Worm (Caenorhabditis elegans) whole organism, young adult: ENCODE data around the gene Y69A2AR.22.
A peak's percentile ranks its signal among the peaks of the same experiment; 100 is the strongest.

Experiments used
- B0035.1 ChIP-seq: sonication (generic microtip); optimal IDR thresholded peaks from 2 replicates; lab custom pipeline; 2016; ENCODE audit warnings: missing genetic modification characterization, mild to moderate bottlenecking, missing compliant biosample characterization, missing genotype, missing genetic modification reagents
- D2030.7 ChIP-seq: fragments of 200-800 bp; sonication (Bioruptor generic); IDR thresholded peaks from 2 replicates; pipeline ENCODE4 v1.3.6; 2022; ENCODE audit warnings: missing genetic modification reagents, missing genetic modification characterization, missing compliant biosample characterization
- F23B12.7 ChIP-seq: sonication (generic microtip); optimal IDR thresholded peaks from 2 replicates; lab custom pipeline; 2017; ENCODE audit warnings: missing genetic modification characterization, mild to moderate bottlenecking, missing compliant biosample characterization, antibody characterized with exemption, moderate library complexity; ENCODE audit not compliant: insufficient read depth
- F33H1.4 ChIP-seq: fragments of 200-800 bp; sonication (Bioruptor generic); IDR thresholded peaks from 2 replicates; pipeline ENCODE4 v1.3.6; 2022; ENCODE audit warnings: missing genetic modification reagents, missing genetic modification characterization, missing compliant biosample characterization
- F37B4.10 ChIP-seq: fragments of 200-800 bp; sonication (Bioruptor generic); IDR thresholded peaks from 2 replicates; pipeline ENCODE4 v1.3.6; 2022; ENCODE audit warnings: missing genetic modification characterization, missing compliant biosample characterization
- F49E8.2 ChIP-seq: sonication (generic microtip); optimal IDR thresholded peaks from 3 replicates; lab custom pipeline; 2017; ENCODE audit warnings: missing genetic modification characterization, mild to moderate bottlenecking, missing compliant biosample characterization, antibody characterized with exemption, moderate library complexity; ENCODE audit not compliant: insufficient read depth
- F57A8.1 ChIP-seq: fragments of 200-800 bp; sonication (Bioruptor generic); optimal IDR thresholded peaks from 2 replicates; lab custom pipeline; 2018; ENCODE audit warnings: mild to moderate bottlenecking, missing genetic modification characterization, moderate library complexity, missing compliant biosample characterization
- Y67H2A.10 ChIP-seq: fragments of 200-800 bp; sonication (Bioruptor generic); conservative IDR thresholded peaks from 2 replicates; pipeline ENCODE4 v1.3.6; 2022; ENCODE audit warnings: missing genetic modification reagents, missing genetic modification characterization, missing compliant biosample characterization
- ama-1 ChIP-seq, 3 experiments: fragments of 150-350 bp in 1 of 3; sonication (generic microtip) in 2 of 3; optimal IDR thresholded peaks; 2 replicates each; lab custom pipeline; 2014 to 2018; ENCODE audit warnings: missing biosample characterization in 2 of 3, missing genetic modification characterization in 2 of 3, missing genetic modification reagents in 2 of 3
- aptf-2 ChIP-seq: fragments of 200-800 bp; sonication (Bioruptor generic); conservative IDR thresholded peaks from 2 replicates; pipeline ENCODE4 v1.3.6; 2022; ENCODE audit warnings: missing genetic modification reagents, missing genetic modification characterization, missing compliant biosample characterization
- atf-7 ChIP-seq: sonication (generic microtip); optimal IDR thresholded peaks from 2 replicates; lab custom pipeline; 2017; ENCODE audit warnings: mild to moderate bottlenecking, missing genetic modification characterization, missing compliant biosample characterization
- attf-3 ChIP-seq: fragments of 200-800 bp; sonication (Bioruptor generic); conservative IDR thresholded peaks from 2 replicates; pipeline ENCODE4 v1.3.6; 2022; ENCODE audit warnings: missing genetic modification reagents, missing genetic modification characterization, missing compliant biosample characterization
- attf-5 ChIP-seq: fragments of 200-800 bp; sonication (Bioruptor generic); optimal IDR thresholded peaks from 2 replicates; lab custom pipeline; 2018; ENCODE audit warnings: mild to moderate bottlenecking, missing genetic modification characterization, missing compliant biosample characterization
- cebp-2 ChIP-seq: fragments of 200-800 bp; sonication (Bioruptor generic); IDR thresholded peaks from 2 replicates; pipeline ENCODE4 v1.3.6; 2022; ENCODE audit warnings: missing genetic modification characterization, missing compliant biosample characterization
- ceh-100 ChIP-seq: fragments of 200-800 bp; sonication (Bioruptor generic); IDR thresholded peaks from 2 replicates; pipeline ENCODE4 v1.3.6; 2022; ENCODE audit warnings: missing genetic modification reagents, missing genetic modification characterization, missing compliant biosample characterization
- ceh-27 ChIP-seq: fragments of 200-800 bp; sonication (Bioruptor generic); optimal IDR thresholded peaks from 2 replicates; lab custom pipeline; 2018; ENCODE audit warnings: mild to moderate bottlenecking, missing genetic modification characterization, moderate library complexity, missing compliant biosample characterization
- ceh-40 ChIP-seq: fragments of 200-800 bp; sonication (Bioruptor generic); IDR thresholded peaks from 2 replicates; pipeline ENCODE4 v1.3.6; 2022; ENCODE audit warnings: missing genetic modification characterization, missing compliant biosample characterization
- ceh-79 ChIP-seq: sonication (generic microtip); optimal IDR thresholded peaks from 2 replicates; lab custom pipeline; 2017; ENCODE audit warnings: mild to moderate bottlenecking, missing genetic modification characterization, missing compliant biosample characterization
- chd-7 ChIP-seq: sonication (generic microtip); optimal IDR thresholded peaks from 2 replicates; lab custom pipeline; 2016; ENCODE audit warnings: mild to moderate bottlenecking, missing genetic modification characterization, moderate library complexity, missing compliant biosample characterization
- egrh-3 ChIP-seq: fragments of 200-800 bp; sonication (Bioruptor generic); IDR thresholded peaks from 2 replicates; pipeline ENCODE4 v1.3.6; 2022; ENCODE audit warnings: missing genetic modification reagents, missing genetic modification characterization, missing compliant biosample characterization
- hlh-12 ChIP-seq: sonication (generic microtip); optimal IDR thresholded peaks from 2 replicates; lab custom pipeline; 2016; ENCODE audit warnings: missing genetic modification characterization, missing compliant biosample characterization
- hlh-26 ChIP-seq: fragments of 200-800 bp; sonication (Bioruptor generic); conservative IDR thresholded peaks from 2 replicates; pipeline ENCODE4 v1.3.6; 2022; ENCODE audit warnings: missing genetic modification reagents, missing genetic modification characterization, missing compliant biosample characterization
- lag-1 ChIP-seq: fragments of 200-800 bp; sonication (Bioruptor generic); IDR thresholded peaks from 2 replicates; pipeline ENCODE4 v1.3.6; 2022; ENCODE audit warnings: missing genetic modification reagents, missing genetic modification characterization, missing compliant biosample characterization
- lin-54 ChIP-seq: fragments of 200-800 bp; sonication (Bioruptor generic); optimal IDR thresholded peaks from 2 replicates; lab custom pipeline; 2018; ENCODE audit warnings: mild to moderate bottlenecking, missing genetic modification characterization, missing compliant biosample characterization
- lir-1 ChIP-seq: fragments of 200-800 bp; sonication (Bioruptor generic); conservative IDR thresholded peaks from 2 replicates; pipeline ENCODE4 v1.3.6; 2022; ENCODE audit warnings: missing genetic modification reagents, missing genetic modification characterization, missing compliant biosample characterization
- lsy-27 ChIP-seq: sonication (generic microtip); optimal IDR thresholded peaks from 2 replicates; lab custom pipeline; 2017; ENCODE audit warnings: missing genetic modification characterization, mild to moderate bottlenecking, missing compliant biosample characterization, antibody characterized with exemption, missing genotype, borderline replicate concordance; ENCODE audit not compliant: insufficient read depth
- madf-8 ChIP-seq: fragments of 200-800 bp; sonication (Bioruptor generic); conservative IDR thresholded peaks from 2 replicates; pipeline ENCODE4 v1.3.6; 2022; ENCODE audit warnings: missing genetic modification reagents, missing genetic modification characterization, missing compliant biosample characterization
- mel-28 ChIP-seq: sonication (generic microtip); optimal IDR thresholded peaks from 2 replicates; lab custom pipeline; 2016; ENCODE audit warnings: borderline replicate concordance, mild to moderate bottlenecking, missing genetic modification characterization, missing compliant biosample characterization
- nfyb-1 ChIP-seq: fragments of 200-800 bp; sonication (Bioruptor generic); IDR thresholded peaks from 2 replicates; pipeline ENCODE4 v1.3.6; 2022; ENCODE audit warnings: missing genetic modification reagents, missing genetic modification characterization, missing compliant biosample characterization
- nhr-120 ChIP-seq: fragments of 200-800 bp; sonication (Bioruptor generic); IDR thresholded peaks from 2 replicates; pipeline ENCODE4 v1.3.6; 2022; ENCODE audit warnings: missing genetic modification characterization, missing compliant biosample characterization
- nhr-80 ChIP-seq: sonication (generic microtip); optimal IDR thresholded peaks from 2 replicates; lab custom pipeline; 2016; ENCODE audit warnings: missing genetic modification characterization, missing compliant biosample characterization
- pbrm-1 ChIP-seq: fragments of 200-800 bp; sonication (Bioruptor generic); IDR thresholded peaks from 2 replicates; pipeline ENCODE4 v1.3.6; 2022; ENCODE audit warnings: missing genetic modification reagents, missing genetic modification characterization, missing compliant biosample characterization
- pha-4 ChIP-seq: fragments of 150-350 bp; sonication (generic microtip); optimal IDR thresholded peaks from 2 replicates; lab custom pipeline; 2014; ENCODE audit warnings: missing biosample characterization, missing genetic modification reagents, missing genetic modification characterization
- repo-1 ChIP-seq: sonication (generic microtip); optimal IDR thresholded peaks from 2 replicates; lab custom pipeline; 2017; ENCODE audit warnings: mild to moderate bottlenecking, missing genetic modification characterization, missing compliant biosample characterization
- snpc-4 ChIP-seq, 5 experiments: fragments of 150-350 bp in 1 of 5; sonication (generic microtip) in 4 of 5; optimal IDR thresholded peaks; 2 replicates each; lab custom pipeline; 2014 to 2018; ENCODE audit warnings: missing genetic modification characterization in 5 of 5, missing biosample characterization in 3 of 5, antibody characterized with exemption in 2 of 5, mild to moderate bottlenecking in 2 of 5, missing compliant biosample characterization in 2 of 5, missing genotype in 2 of 5, moderate library complexity in 2 of 5, missing genetic modification reagents in 1 of 5
- tbx-9 ChIP-seq: sonication (generic microtip); optimal IDR thresholded peaks from 2 replicates; lab custom pipeline; 2016; ENCODE audit warnings: borderline replicate concordance, missing genetic modification characterization, inconsistent platforms, missing compliant biosample characterization
- tlf-1 ChIP-seq: fragments of 200-800 bp; sonication (Bioruptor generic); optimal IDR thresholded peaks from 2 replicates; lab custom pipeline; 2018; ENCODE audit warnings: mild to moderate bottlenecking, missing genetic modification characterization, missing compliant biosample characterization
- unc-130 ChIP-seq: sonication (generic microtip); optimal IDR thresholded peaks from 2 replicates; lab custom pipeline; 2016; ENCODE audit warnings: missing genetic modification reagents, missing genetic modification characterization, missing compliant biosample characterization
- xnd-1 ChIP-seq: sonication (generic microtip); optimal IDR thresholded peaks from 2 replicates; lab custom pipeline; 2016; ENCODE audit warnings: missing genotype, missing genetic modification reagents, missing genetic modification characterization, missing compliant biosample characterization
- zfh-2 ChIP-seq: fragments of 200-800 bp; sonication (Bioruptor generic); conservative IDR thresholded peaks from 2 replicates; pipeline ENCODE4 v1.3.6; 2022; ENCODE audit warnings: missing genetic modification reagents, missing genetic modification characterization, missing compliant biosample characterization
- zim-3 ChIP-seq: sonication (generic microtip); optimal IDR thresholded peaks from 2 replicates; lab custom pipeline; 2017; ENCODE audit warnings: mild to moderate bottlenecking, missing genetic modification characterization, moderate library complexity, missing compliant biosample characterization
- ztf-18 ChIP-seq: sonication (generic microtip); optimal IDR thresholded peaks from 2 replicates; lab custom pipeline; 2016; ENCODE audit warnings: missing genotype, mild to moderate bottlenecking, missing genetic modification characterization, missing compliant biosample characterization
- ztf-26 ChIP-seq: sonication (generic microtip); optimal IDR thresholded peaks from 2 replicates; lab custom pipeline; 2017; ENCODE audit warnings: missing genetic modification characterization, missing compliant biosample characterization
- ztf-28 ChIP-seq: fragments of 200-800 bp; sonication (Bioruptor generic); IDR thresholded peaks from 2 replicates; pipeline ENCODE4 v1.3.6; 2022; ENCODE audit warnings: missing genetic modification reagents, missing genetic modification characterization, missing compliant biosample characterization

Y69A2AR.22 gene

DNA sequence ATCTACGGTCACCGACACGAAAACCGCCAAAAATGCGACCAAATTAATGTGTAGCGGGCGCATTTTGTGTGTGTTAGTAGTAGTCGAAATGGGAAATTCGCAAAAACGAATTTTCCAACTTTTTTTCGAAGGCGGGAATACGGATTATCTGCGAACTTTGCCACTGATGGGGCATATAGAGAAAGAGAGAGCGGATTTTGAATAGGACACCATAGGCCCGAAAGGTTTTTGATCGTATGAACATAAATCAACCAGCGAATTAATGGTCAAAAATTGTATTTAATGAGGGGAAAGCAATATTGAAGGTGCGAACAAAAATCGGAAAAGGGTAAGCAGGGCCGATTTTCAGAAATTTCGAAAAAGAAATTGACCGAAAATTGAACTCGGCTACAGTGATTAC is at the start of gene Y69A2AR.22:
Gene Y69A2AR.22, minus strand, starts transcription at position 101 of the 400 bp plus-strand sequence.
- TF ChIP-seq nfyb-1 (GFP tag; lab: Robert Waterston, UW) (no peak), hlh-12 (tag; lab: Kevin White, UChicago) (no peak), ama-1 (optimal IDR thresholded peaks at IDR 0.05; lab: Kevin White, UChicago) (no peak), ama-1 (GFP tag; optimal IDR thresholded peaks at IDR 0.05; lab: Kevin White, UChicago) (no peak), ceh-100 (GFP tag; lab: Robert Waterston, UW) (no peak), attf-5 (GFP tag; lab: Kevin White, UChicago) (no peak), tbx-9 (tag; lab: Kevin White, UChicago) (no peak), xnd-1 (tag; lab: Kevin White, UChicago) (no peak), lsy-27 (tag; lab: Kevin White, UChicago) (no peak), chd-7 (no peak), aptf-2 (GFP tag; lab: Robert Waterston, UW) (no peak), F57A8.1 (no peak), ceh-40 (no peak), atf-7 (no peak), ztf-18 (tag; lab: Kevin White, UChicago) (no peak), snpc-4 (GFP tag; optimal IDR thresholded peaks at IDR 0.05; lab: Kevin White, UChicago) (no peak), snpc-4 (tag; optimal IDR thresholded peaks at IDR 0.05; lab: Kevin White, UChicago) (no peak), Y67H2A.10 (GFP tag; lab: Robert Waterston, UW) (no peak), hlh-26 (GFP tag; lab: Robert Waterston, UW) (no peak), pbrm-1 (GFP tag; lab: Robert Waterston, UW) (no peak), lir-1 (GFP tag; lab: Robert Waterston, UW) (no peak)

DNA sequence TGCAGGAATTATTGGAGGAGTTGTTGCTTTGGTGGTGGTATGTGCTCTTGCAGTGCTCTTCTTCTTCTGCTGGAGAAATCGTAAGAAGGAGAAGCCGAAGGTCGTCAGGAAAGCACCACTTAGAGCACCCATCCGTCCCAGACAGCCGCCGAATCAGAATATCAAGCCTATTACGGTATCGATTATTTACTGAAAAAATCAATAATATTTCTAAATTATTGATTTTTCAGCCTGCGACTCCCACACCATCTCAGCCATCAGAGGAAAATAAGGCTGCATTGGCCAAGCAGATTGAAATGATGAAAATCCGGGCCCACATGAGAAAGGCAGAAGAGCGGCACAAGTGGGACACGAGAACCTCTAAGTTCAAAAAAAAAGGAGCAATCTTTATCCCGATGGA is 48.5 kb upstream of the Y69A2AR.22 start:
- no peak for TF ChIP-seq repo-1 (tag; lab: Kevin White, UChicago)
- TF ChIP-seq xnd-1 (tag; lab: Kevin White, UChicago): no peak
- no peak for TF ChIP-seq D2030.7 (GFP tag; lab: Robert Waterston, UW)
- TF ChIP-seq F37B4.10 (GFP tag; lab: Robert Waterston, UW): no peak
- TF ChIP-seq F23B12.7: no peak
- no peak for TF ChIP-seq B0035.1
- no peak for TF ChIP-seq cebp-2
- no peak for TF ChIP-seq mel-28 (tag; lab: Kevin White, UChicago)
- TF ChIP-seq hlh-26 (GFP tag; lab: Robert Waterston, UW): no peak
- no peak for TF ChIP-seq ztf-18 (tag; lab: Kevin White, UChicago)
- TF ChIP-seq nhr-80: no peak
- TF ChIP-seq ceh-79 (tag; lab: Kevin White, UChicago): no peak
- no peak for TF ChIP-seq F33H1.4

DNA sequence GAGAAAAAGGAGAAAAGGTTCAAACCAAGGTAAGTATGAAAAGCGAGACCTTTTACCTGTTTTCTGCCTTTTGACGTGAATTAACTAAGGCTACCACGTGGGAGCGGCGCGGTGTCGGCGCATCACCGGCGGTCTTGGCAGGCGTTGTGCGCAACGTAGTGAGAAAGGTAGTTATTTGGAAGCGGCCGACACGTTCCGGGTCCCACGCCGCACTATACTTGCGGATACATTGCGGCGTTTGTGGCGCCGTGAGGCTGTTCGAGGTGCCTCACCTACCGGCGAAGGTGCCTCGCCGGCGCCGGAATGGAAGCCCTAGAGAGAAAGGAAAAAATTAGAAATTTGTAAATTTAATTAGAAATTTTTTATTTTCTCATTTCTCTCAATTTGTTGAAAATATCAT is 45.1 kb upstream of the Y69A2AR.22 start:
- TF ChIP-seq pha-4 (tag; lab: Kevin White, UChicago) (no peak), zim-3 (tag; lab: Kevin White, UChicago) (no peak), ztf-28 (GFP tag; lab: Robert Waterston, UW) (no peak), egrh-3 (GFP tag; lab: Robert Waterston, UW) (peak; percentile 16; the same call in 1 of the 2 replicates), zfh-2 (GFP tag; lab: Robert Waterston, UW) (peak; percentile 80)

ce11 chrIV:2552276-2552675 is 44.6 kb upstream of the Y69A2AR.22 start:
- no peak for TF ChIP-seq mel-28 (tag; lab: Kevin White, UChicago)
- TF ChIP-seq F49E8.2 (tag; lab: Kevin White, UChicago): no peak
- no peak for TF ChIP-seq lin-54 (GFP tag; lab: Kevin White, UChicago)
- TF ChIP-seq tlf-1 (GFP tag; lab: Kevin White, UChicago): no peak
- TF ChIP-seq madf-8 (GFP tag; lab: Robert Waterston, UW): no peak
- TF ChIP-seq ceh-27 (GFP tag; lab: Kevin White, UChicago): no peak
- no peak for TF ChIP-seq attf-3 (GFP tag; lab: Robert Waterston, UW)
- TF ChIP-seq lag-1 (GFP tag; lab: Robert Waterston, UW): no peak
- no peak for TF ChIP-seq nhr-120 (GFP tag; lab: Robert Waterston, UW)
- TF ChIP-seq unc-130 (GFP tag; lab: Kevin White, UChicago): no peak
- no peak for TF ChIP-seq cebp-2
- no peak for TF ChIP-seq ztf-26 (tag; lab: Kevin White, UChicago)
